Fruit fly (Drosophila melanogaster) whole organism, embryonic: ENCODE data around the gene Ask1.

Experiments used
- Asciz ChIP-seq: fragments of 200-800 bp; sonication (Bioruptor generic); optimal IDR thresholded peaks from 2 replicates; lab custom pipeline; 2017; ENCODE audit warnings: missing biosample characterization, mild to moderate bottlenecking, missing genetic modification characterization, missing genetic modification reagents
- C15 ChIP-seq: fragments of 200-800 bp; sonication (Bioruptor generic); IDR thresholded peaks from 3 replicates; pipeline ENCODE4 v1.3.6; 2022; ENCODE audit warnings: missing biosample characterization, missing genetic modification characterization
- CG10959 ChIP-seq: fragments of 200-800 bp; sonication (Bioruptor generic); IDR thresholded peaks from 2 replicates; pipeline ENCODE4 v1.3.6; 2022; ENCODE audit warnings: missing biosample characterization, missing genetic modification characterization
- CG11247 ChIP-seq: fragments of 200-800 bp; sonication (Bioruptor generic); IDR thresholded peaks from 2 replicates; pipeline ENCODE4 v1.3.6; 2022; ENCODE audit warnings: missing biosample characterization, missing genetic modification characterization
- CG13775 ChIP-seq: fragments of 200-800 bp; sonication (Bioruptor generic); optimal IDR thresholded peaks from 3 replicates; lab custom pipeline; 2017; ENCODE audit warnings: missing biosample characterization, mild to moderate bottlenecking, missing genetic modification characterization
- CG1602 ChIP-seq: fragments of 200-800 bp; sonication (Bioruptor generic); optimal IDR thresholded peaks from 3 replicates; lab custom pipeline; 2016; ENCODE audit warnings: missing biosample characterization, missing genetic modification characterization
- CG16815 ChIP-seq: fragments of 200-800 bp; sonication (Bioruptor generic); optimal IDR thresholded peaks from 3 replicates; lab custom pipeline; 2017; ENCODE audit warnings: missing biosample characterization, mild to moderate bottlenecking, missing genetic modification characterization
- CG18262 ChIP-seq: fragments of 200-800 bp; optimal IDR thresholded peaks from 3 replicates; lab custom pipeline; 2019; ENCODE audit warnings: missing biosample characterization, mild to moderate bottlenecking, missing genetic modification characterization, moderate library complexity
- CG2116 ChIP-seq: fragments of 200-800 bp; sonication (Bioruptor generic); optimal IDR thresholded peaks from 3 replicates; lab custom pipeline; 2018; ENCODE audit warnings: missing biosample characterization, mild to moderate bottlenecking, missing genetic modification characterization
- CG2712 ChIP-seq: fragments of 200-800 bp; optimal IDR thresholded peaks from 3 replicates; lab custom pipeline; 2019; ENCODE audit warnings: missing biosample characterization, mild to moderate bottlenecking, missing genetic modification characterization, moderate library complexity
- CG42726 ChIP-seq: fragments of 200-800 bp; sonication (Bioruptor generic); IDR thresholded peaks from 2 replicates; pipeline ENCODE4 v1.3.6; 2022; ENCODE audit warnings: missing biosample characterization, missing genetic modification characterization; ENCODE audit not compliant: partially characterized antibody
- CG4424 ChIP-seq: fragments of 200-800 bp; sonication (Bioruptor generic); optimal IDR thresholded peaks from 3 replicates; lab custom pipeline; 2016; ENCODE audit warnings: missing biosample characterization, missing genetic modification characterization
- CG6654 ChIP-seq: fragments of 200-800 bp; sonication (Bioruptor generic); optimal IDR thresholded peaks from 2 replicates; lab custom pipeline; 2017; ENCODE audit warnings: missing biosample characterization, mild to moderate bottlenecking, missing genetic modification characterization
- CG9609 ChIP-seq: fragments of 200-800 bp; sonication (Bioruptor generic); optimal IDR thresholded peaks from 3 replicates; lab custom pipeline; 2016; ENCODE audit warnings: missing biosample characterization, missing genetic modification characterization
- CG9932 ChIP-seq: fragments of 200-800 bp; sonication (Bioruptor generic); IDR thresholded peaks from 2 replicates; pipeline ENCODE4 v1.3.6; 2022; ENCODE audit warnings: missing biosample characterization, missing genetic modification characterization
- CoRest ChIP-seq: fragments of 200-800 bp; sonication (Bioruptor generic); optimal IDR thresholded peaks from 3 replicates; lab custom pipeline; 2018; ENCODE audit warnings: missing biosample characterization, mild to moderate bottlenecking, missing genetic modification characterization, moderate library complexity
- Doc2 ChIP-seq: fragments of 200-800 bp; sonication (Bioruptor generic); IDR thresholded peaks from 2 replicates; pipeline ENCODE4 v1.3.6; 2022; ENCODE audit warnings: missing biosample characterization, missing genetic modification characterization
- Hr78 ChIP-seq, 2 experiments: fragments of 200-800 bp in 1 of 2; fragments of >200 bp in 1 of 2; sonication (Bioruptor generic) in 1 of 2; optimal IDR thresholded peaks; 2 replicates each; lab custom pipeline; 2017 to 2019; ENCODE audit warnings: missing biosample characterization in 2 of 2, missing genetic modification characterization in 2 of 2, mild to moderate bottlenecking in 1 of 2, moderate library complexity in 1 of 2
- Lhr ChIP-seq: fragments of 200-800 bp; sonication (Bioruptor generic); optimal IDR thresholded peaks from 3 replicates; lab custom pipeline; 2017; ENCODE audit warnings: mild to moderate bottlenecking, missing biosample characterization, missing genetic modification reagents, missing genetic modification characterization
- NC2β ChIP-seq: fragments of 200-800 bp; sonication (Bioruptor generic); optimal IDR thresholded peaks from 2 replicates; lab custom pipeline; 2016; ENCODE audit warnings: missing biosample characterization, missing genetic modification characterization
- Poxn ChIP-seq: fragments of 200-800 bp; sonication (Bioruptor generic); IDR thresholded peaks from 2 replicates; pipeline ENCODE4 v1.3.6; 2022; ENCODE audit warnings: missing biosample characterization, missing genetic modification characterization
- abd-A ChIP-seq: fragments of 200-800 bp; sonication (Bioruptor generic); optimal IDR thresholded peaks from 3 replicates; lab custom pipeline; 2019; ENCODE audit warnings: missing biosample characterization, mild to moderate bottlenecking, missing genetic modification characterization, moderate library complexity
- al ChIP-seq: fragments of 200-800 bp; sonication (Bioruptor generic); IDR thresholded peaks from 2 replicates; pipeline ENCODE4 v1.3.6; 2022; ENCODE audit warnings: missing biosample characterization, missing genetic modification characterization
- bowl ChIP-seq: fragments of 200-800 bp; sonication (Bioruptor generic); IDR thresholded peaks from 2 replicates; pipeline ENCODE4 v1.3.6; 2022; ENCODE audit warnings: missing biosample characterization, missing genetic modification characterization
- br ChIP-seq: fragments of >200 bp; optimal IDR thresholded peaks from 2 replicates; lab custom pipeline; 2017
- chif ChIP-seq, 2 experiments: fragments of 200-800 bp; sonication (Bioruptor generic); optimal IDR thresholded peaks; 3 replicates each; lab custom pipeline; 2016; ENCODE audit warnings: missing biosample characterization in 2 of 2, missing genetic modification characterization in 2 of 2
- dmrt11E ChIP-seq: fragments of 200-800 bp; sonication (Bioruptor generic); optimal IDR thresholded peaks from 3 replicates; lab custom pipeline; 2018; ENCODE audit warnings: missing biosample characterization, mild to moderate bottlenecking, missing genetic modification characterization, moderate library complexity
- ems ChIP-seq: fragments of 200-800 bp; sonication (Bioruptor generic); optimal IDR thresholded peaks from 3 replicates; lab custom pipeline; 2016; ENCODE audit warnings: missing biosample characterization, missing genetic modification characterization
- gsb-n ChIP-seq: fragments of 200-800 bp; sonication (Bioruptor generic); optimal IDR thresholded peaks from 3 replicates; lab custom pipeline; 2018; ENCODE audit warnings: missing biosample characterization, mild to moderate bottlenecking, missing genetic modification characterization
- her ChIP-seq: fragments of 200-800 bp; sonication (Bioruptor generic); optimal IDR thresholded peaks from 2 replicates; lab custom pipeline; 2016; ENCODE audit warnings: missing biosample characterization, missing genetic modification characterization
- hth ChIP-seq: fragments of >200 bp; optimal IDR thresholded peaks from 2 replicates; lab custom pipeline; 2017; ENCODE audit warnings: inconsistent platforms
- inv ChIP-seq: fragments of 200-800 bp; sonication (Bioruptor generic); IDR thresholded peaks from 2 replicates; pipeline ENCODE4 v1.3.6; 2022; ENCODE audit warnings: missing biosample characterization, missing genetic modification characterization; ENCODE audit not compliant: partially characterized antibody
- jumu ChIP-seq: fragments of 200-800 bp; sonication (Bioruptor generic); optimal IDR thresholded peaks from 3 replicates; lab custom pipeline; 2016; ENCODE audit warnings: missing biosample characterization, missing genetic modification characterization
- klu ChIP-seq: fragments of 200-800 bp; sonication (Bioruptor generic); IDR thresholded peaks from 2 replicates; pipeline ENCODE4 v1.3.6; 2022; ENCODE audit warnings: missing biosample characterization, missing genetic modification characterization
- knrl ChIP-seq: fragments of 200-800 bp; sonication (Bioruptor generic); IDR thresholded peaks from 3 replicates; pipeline ENCODE4 v1.3.6; 2022; ENCODE audit warnings: missing biosample characterization, missing genetic modification characterization; ENCODE audit not compliant: partially characterized antibody
- mirr ChIP-seq: fragments of 200-800 bp; sonication (Bioruptor generic); optimal IDR thresholded peaks from 3 replicates; lab custom pipeline; 2018; ENCODE audit warnings: missing biosample characterization, mild to moderate bottlenecking, missing genetic modification characterization
- onecut ChIP-seq: fragments of 200-800 bp; sonication (Bioruptor generic); IDR thresholded peaks from 2 replicates; pipeline ENCODE4 v1.3.6; 2022; ENCODE audit warnings: missing biosample characterization, missing genetic modification characterization
- prd ChIP-seq, 3 experiments: fragments of >200 bp in 2 of 3; fragments of 200-800 bp in 1 of 3; sonication (Bioruptor generic) in 1 of 3; optimal IDR thresholded peaks in 2 of 3; IDR thresholded peaks in 1 of 3; 2 replicates in 2 of 3; 3 replicates in 1 of 3; pipeline versions ENCODE4 v1.3.6 to Lab custom; 2017 to 2022; ENCODE audit warnings: missing biosample characterization in 1 of 3, missing genetic modification characterization in 1 of 3
- seq ChIP-seq: fragments of 200-800 bp; sonication (Bioruptor generic); IDR thresholded peaks from 2 replicates; pipeline ENCODE4 v1.3.6; 2022; ENCODE audit warnings: missing biosample characterization, missing genetic modification characterization
- slou ChIP-seq: fragments of 200-800 bp; sonication (Bioruptor generic); optimal IDR thresholded peaks from 3 replicates; lab custom pipeline; 2016; ENCODE audit warnings: missing biosample characterization, missing genetic modification characterization
- stc ChIP-seq: fragments of 200-800 bp; sonication (Bioruptor generic); IDR thresholded peaks from 2 replicates; pipeline ENCODE4 v1.3.6; 2022; ENCODE audit warnings: missing biosample characterization, missing genetic modification characterization
- stwl ChIP-seq: fragments of 200-800 bp; sonication (Bioruptor generic); optimal IDR thresholded peaks from 3 replicates; lab custom pipeline; 2018; ENCODE audit warnings: missing biosample characterization, mild to moderate bottlenecking, missing genetic modification characterization, moderate library complexity
- tgo ChIP-seq: fragments of 200-800 bp; sonication (Bioruptor generic); IDR thresholded peaks from 3 replicates; pipeline ENCODE4 v1.3.6; 2022; ENCODE audit warnings: missing biosample characterization, missing genetic modification characterization
- tio ChIP-seq: fragments of 200-800 bp; sonication (Bioruptor generic); optimal IDR thresholded peaks from 2 replicates; lab custom pipeline; 2017; ENCODE audit warnings: missing biosample characterization, missing genetic modification characterization, inconsistent platforms
- trem ChIP-seq: fragments of 200-800 bp; optimal IDR thresholded peaks from 3 replicates; lab custom pipeline; 2019; ENCODE audit warnings: missing biosample characterization, mild to moderate bottlenecking, missing genetic modification characterization, moderate library complexity
- tup ChIP-seq: fragments of 200-800 bp; sonication (Bioruptor generic); optimal IDR thresholded peaks from 2 replicates; lab custom pipeline; 2016; ENCODE audit warnings: missing biosample characterization, mild to moderate bottlenecking, missing genetic modification characterization, moderate library complexity
- unc-4 ChIP-seq: fragments of 200-800 bp; sonication (Bioruptor generic); IDR thresholded peaks from 2 replicates; pipeline ENCODE4 v1.3.6; 2022; ENCODE audit warnings: missing biosample characterization, missing genetic modification characterization; ENCODE audit not compliant: partially characterized antibody
- yki ChIP-seq: fragments of >200 bp; optimal IDR thresholded peaks from 3 replicates; lab custom pipeline; 2018
- zen ChIP-seq: fragments of 200-800 bp; sonication (Bioruptor generic); optimal IDR thresholded peaks from 3 replicates; lab custom pipeline; 2018; ENCODE audit warnings: missing biosample characterization, mild to moderate bottlenecking, missing genetic modification characterization, moderate library complexity
- zf30C ChIP-seq: fragments of 200-800 bp; sonication (Bioruptor generic); optimal IDR thresholded peaks from 3 replicates; lab custom pipeline; 2018; ENCODE audit warnings: missing biosample characterization, mild to moderate bottlenecking, missing genetic modification characterization

Ask1 gene

DNA sequence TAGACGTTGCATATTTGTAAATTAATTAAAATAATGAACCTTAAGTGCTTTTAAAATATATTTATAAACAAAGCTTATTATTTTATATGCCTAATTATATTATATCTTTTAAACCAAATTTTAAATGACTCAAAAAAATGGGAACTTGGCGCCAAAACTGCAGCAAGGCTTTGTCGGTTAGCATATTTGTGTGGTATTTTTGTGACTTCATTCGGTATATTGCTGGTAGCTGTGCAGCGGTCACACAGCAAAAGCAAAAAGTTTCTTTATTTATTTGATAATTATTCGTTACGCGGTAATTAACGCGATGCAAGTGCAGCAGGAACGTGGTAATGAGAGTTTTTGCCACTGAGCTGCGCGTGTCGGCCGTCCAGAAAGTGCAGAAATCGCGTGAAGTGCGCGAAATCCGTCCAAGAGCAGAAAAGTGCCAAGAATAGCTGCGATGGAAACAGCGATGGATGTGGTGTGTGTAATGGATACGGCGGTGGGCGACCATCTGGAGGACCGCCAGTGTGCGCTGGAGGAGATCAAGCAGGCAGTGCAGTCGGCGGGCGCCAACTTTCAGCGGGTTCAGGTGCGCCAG, at the start of gene Ask1 (continued):
- TF ChIP-seq trem (peak; percentile 22), tgo (GFP tag; lab: Robert Waterston, UW) (no peak), br (lab: Kevin White, UChicago) (no peak), CG16815 (GFP tag; lab: Kevin White, UChicago) (no peak), CG2116 (GFP tag; lab: Kevin White, UChicago) (no peak), slou (GFP tag; lab: Kevin White, UChicago) (no peak), CG42726 (GFP tag; lab: Robert Waterston, UW) (no peak), CG10959 (no peak), CG6654 (GFP tag; lab: Kevin White, UChicago) (no peak), Doc2 (GFP tag; lab: Robert Waterston, UW) (no peak), C15 (GFP tag; lab: Robert Waterston, UW) (no peak), gsb-n (tag; lab: Kevin White, UChicago) (no peak), seq (GFP tag; lab: Robert Waterston, UW) (no peak), CG2712 (tag; lab: Kevin White, UChicago) (peak; percentile 7), CG18262 (tag; lab: Kevin White, UChicago) (no peak), CG11247 (GFP tag; lab: Robert Waterston, UW) (no peak), Lhr (no peak), mirr (GFP tag; lab: Kevin White, UChicago) (no peak), CG9932 (GFP tag; lab: Robert Waterston, UW) (no peak), knrl (GFP tag; lab: Robert Waterston, UW) (no peak), prd (optimal IDR thresholded peaks at IDR 0.05; lab: Kevin White, UChicago) (no peak), prd (GFP tag; IDR thresholded peaks at IDR 0.05; lab: Robert Waterston, UW) (no peak), stwl (tag; lab: Kevin White, UChicago) (peak; percentile 11), zen (peak; percentile 44)
- TF ChIP-seq, all 482 proteins: peak for 35

DNA sequence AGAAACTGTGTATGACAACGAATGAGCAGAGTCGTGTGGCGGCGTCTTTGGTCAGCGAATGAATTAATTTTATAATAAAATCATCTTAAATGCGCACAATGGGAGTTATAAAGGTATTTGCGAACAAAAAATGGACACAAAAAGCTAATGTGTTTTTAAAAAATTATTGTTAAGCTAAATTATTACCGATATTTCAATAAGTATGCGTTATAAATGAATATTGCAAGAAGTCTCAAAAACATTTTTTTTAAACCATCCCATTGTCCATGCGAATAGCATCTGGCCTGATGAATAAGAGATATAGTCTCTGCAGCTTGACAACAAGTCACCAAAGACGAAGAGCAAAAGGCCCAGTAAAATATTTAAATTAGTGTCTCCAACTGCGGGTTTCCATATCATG, 48.5 kb upstream of the Ask1 start:
- TF ChIP-seq inv (GFP tag; lab: Robert Waterston, UW) (no peak), br (lab: Kevin White, UChicago) (no peak), CG4424 (GFP tag; lab: Kevin White, UChicago) (peak; percentile 46), dmrt11E (tag; lab: Kevin White, UChicago) (no peak), CG9609 (GFP tag; lab: Kevin White, UChicago) (no peak), zf30C (GFP tag; lab: Kevin White, UChicago) (no peak), yki (lab: Kevin White, UChicago) (no peak), tup (GFP tag; lab: Kevin White, UChicago) (peak; percentile 11), tio (GFP tag; lab: Kevin White, UChicago) (peak; percentile 14), unc-4 (no peak), CG13775 (GFP tag; lab: Kevin White, UChicago) (no peak), Poxn (GFP tag; lab: Robert Waterston, UW) (no peak), her (GFP tag; lab: Kevin White, UChicago) (peak; percentile 54), klu (GFP tag; lab: Robert Waterston, UW) (peak; percentile 49; the same call in 1 of the 2 replicates), jumu (GFP tag; lab: Kevin White, UChicago) (peak; percentile 6), ems (GFP tag; lab: Kevin White, UChicago) (peak; percentile 31), stc (GFP tag; lab: Robert Waterston, UW) (peak; percentile 80), Asciz (GFP tag; lab: Kevin White, UChicago) (peak; percentile 72), bowl (peak; percentile 65; the same call in 1 of the 2 replicates), slou (GFP tag; lab: Kevin White, UChicago) (peak; percentile 6), abd-A (peak; percentile 75), hth (lab: Kevin White, UChicago) (no peak), NC2β (GFP tag; lab: Kevin White, UChicago) (no peak), CoRest (peak; percentile 61), onecut (GFP tag; lab: Robert Waterston, UW) (peak; percentile 25), CG1602 (GFP tag; lab: Kevin White, UChicago) (peak; percentile 43), chif (GFP tag; optimal IDR thresholded peaks at IDR 0.05; lab: Kevin White, UChicago) (peak; percentile 25 to 38), al (peak; percentile 64), Hr78 (GFP tag; optimal IDR thresholded peaks at IDR 0.05; lab: Kevin White, UChicago) (no peak)
